Worm (Caenorhabditis elegans) whole organism, L3 larva: ENCODE data around the gene F42D1.4.

Experiments
- ZK546.5 ChIP-seq: sonication (generic microtip); optimal IDR thresholded peaks from 2 replicates; lab custom pipeline; 2017; ENCODE audit warnings: missing biosample characterization, missing genetic modification characterization
- aly-2 ChIP-seq: fragments of 150-350 bp; optimal IDR thresholded peaks from 2 replicates; lab custom pipeline; 2014; ENCODE audit warnings: missing biosample characterization, missing genetic modification characterization
- ama-1 ChIP-seq: fragments of 150-350 bp; optimal IDR thresholded peaks from 2 replicates; lab custom pipeline; 2018
- ceh-28 ChIP-seq: fragments of 150-350 bp; optimal IDR thresholded peaks from 2 replicates; lab custom pipeline; 2014; ENCODE audit warnings: missing biosample characterization, missing genetic modification reagents, missing genetic modification characterization
- ceh-82 ChIP-seq: fragments of 150-350 bp; optimal IDR thresholded peaks from 2 replicates; lab custom pipeline; 2014; ENCODE audit warnings: missing biosample characterization, missing genetic modification characterization
- daf-12 ChIP-seq: fragments of 150-350 bp; optimal IDR thresholded peaks from 2 replicates; lab custom pipeline; 2014; ENCODE audit warnings: missing biosample characterization, missing genetic modification reagents, missing genetic modification characterization
- egl-5 ChIP-seq: fragments of 150-350 bp; optimal IDR thresholded peaks from 2 replicates; lab custom pipeline; 2017; ENCODE audit warnings: missing biosample characterization, missing genetic modification reagents, missing genetic modification characterization, inconsistent platforms
- elt-1 ChIP-seq: fragments of 150-350 bp; optimal IDR thresholded peaks from 2 replicates; lab custom pipeline; 2014; ENCODE audit warnings: missing biosample characterization, missing genetic modification characterization
- elt-2 ChIP-seq: sonication (generic microtip); optimal IDR thresholded peaks from 2 replicates; lab custom pipeline; 2016; ENCODE audit warnings: missing genetic modification reagents, mild to moderate bottlenecking, missing genetic modification characterization, missing compliant biosample characterization
- elt-3 ChIP-seq, 3 experiments: fragments of 150-350 bp in 1 of 3; sonication (generic microtip) in 2 of 3; optimal IDR thresholded peaks; 2 replicates in 2 of 3; 4 replicates in 1 of 3; lab custom pipeline; 2014 to 2017; ENCODE audit warnings: missing biosample characterization in 3 of 3, missing genetic modification characterization in 3 of 3
- fos-1 ChIP-seq: fragments of 150-350 bp; optimal IDR thresholded peaks from 2 replicates; lab custom pipeline; 2014; ENCODE audit warnings: missing biosample characterization, missing genetic modification characterization
- hmg-11 ChIP-seq: sonication (generic microtip); optimal IDR thresholded peaks from 2 replicates; lab custom pipeline; 2016; ENCODE audit warnings: missing genetic modification characterization, missing compliant biosample characterization
- jun-1 ChIP-seq: fragments of 150-350 bp; optimal IDR thresholded peaks from 2 replicates; lab custom pipeline; 2014; ENCODE audit warnings: missing biosample characterization, missing genetic modification reagents, missing genetic modification characterization
- lin-15B ChIP-seq: fragments of 150-350 bp; optimal IDR thresholded peaks from 2 replicates; lab custom pipeline; 2014; ENCODE audit warnings: missing biosample characterization, missing genetic modification characterization
- mdl-1 ChIP-seq: fragments of 150-350 bp; optimal IDR thresholded peaks from 2 replicates; lab custom pipeline; 2014; ENCODE audit warnings: missing biosample characterization, missing genetic modification characterization
- mml-1 ChIP-seq: fragments of 150-350 bp; sonication (generic microtip); optimal IDR thresholded peaks from 3 replicates; lab custom pipeline; 2014; ENCODE audit warnings: missing biosample characterization, missing genetic modification characterization
- nfya-1 ChIP-seq: sonication (generic microtip); optimal IDR thresholded peaks from 2 replicates; lab custom pipeline; 2017; ENCODE audit warnings: missing genetic modification characterization, mild to moderate bottlenecking, missing compliant biosample characterization, antibody characterized with exemption, moderate library complexity; ENCODE audit not compliant: insufficient read depth
- nhr-12 ChIP-seq: fragments of 150-350 bp; optimal IDR thresholded peaks from 2 replicates; lab custom pipeline; 2014; ENCODE audit warnings: missing biosample characterization, missing genetic modification characterization
- nhr-23 ChIP-seq: fragments of 150-350 bp; optimal IDR thresholded peaks from 2 replicates; lab custom pipeline; 2014; ENCODE audit warnings: missing biosample characterization, missing genetic modification reagents, missing genetic modification characterization
- nhr-237 ChIP-seq: fragments of 150-350 bp; optimal IDR thresholded peaks from 2 replicates; lab custom pipeline; 2014; ENCODE audit warnings: missing biosample characterization, missing genetic modification characterization
- nhr-25 ChIP-seq: sonication (generic microtip); optimal IDR thresholded peaks from 2 replicates; lab custom pipeline; 2017; ENCODE audit warnings: missing biosample characterization, missing genetic modification characterization
- nhr-28 ChIP-seq: fragments of 150-350 bp; optimal IDR thresholded peaks from 2 replicates; lab custom pipeline; 2014; ENCODE audit warnings: missing biosample characterization, missing genetic modification characterization
- nhr-43 ChIP-seq: sonication (generic microtip); optimal IDR thresholded peaks from 2 replicates; lab custom pipeline; 2016; ENCODE audit warnings: mild to moderate bottlenecking, missing genetic modification characterization, missing compliant biosample characterization; ENCODE audit not compliant: poor library complexity, severe bottlenecking
- nhr-67 ChIP-seq: fragments of 150-350 bp; optimal IDR thresholded peaks from 2 replicates; lab custom pipeline; 2014; ENCODE audit warnings: missing biosample characterization, missing genetic modification characterization
- nhr-76 ChIP-seq: fragments of 150-350 bp; sonication (generic microtip); optimal IDR thresholded peaks from 5 replicates; lab custom pipeline; 2014; ENCODE audit warnings: missing biosample characterization, missing genetic modification characterization
- nhr-77 ChIP-seq: fragments of 150-350 bp; optimal IDR thresholded peaks from 2 replicates; lab custom pipeline; 2014; ENCODE audit warnings: missing biosample characterization, missing genetic modification characterization
- pha-4 ChIP-seq: fragments of 150-350 bp; optimal IDR thresholded peaks from 2 replicates; lab custom pipeline; 2014; ENCODE audit warnings: missing biosample characterization, missing genetic modification reagents, missing genetic modification characterization
- pqm-1 ChIP-seq: fragments of 150-350 bp; optimal IDR thresholded peaks from 2 replicates; lab custom pipeline; 2017; ENCODE audit warnings: missing biosample characterization, missing genetic modification characterization, inconsistent platforms
- skn-1 ChIP-seq: fragments of 150-350 bp; optimal IDR thresholded peaks from 2 replicates; lab custom pipeline; 2014; ENCODE audit warnings: missing biosample characterization, missing genetic modification characterization
- snpc-4 ChIP-seq: fragments of 150-350 bp; optimal IDR thresholded peaks from 2 replicates; lab custom pipeline; 2014; ENCODE audit warnings: missing biosample characterization, missing genetic modification characterization
- tbx-2 ChIP-seq: sonication (generic microtip); optimal IDR thresholded peaks from 2 replicates; lab custom pipeline; 2016; ENCODE audit warnings: mild to moderate bottlenecking, missing genetic modification characterization, missing compliant biosample characterization
- unc-39 ChIP-seq: sonication (generic microtip); optimal IDR thresholded peaks from 4 replicates; lab custom pipeline; 2017; ENCODE audit warnings: missing biosample characterization, missing genetic modification characterization
- unc-62 ChIP-seq: fragments of 150-350 bp; sonication (generic microtip); optimal IDR thresholded peaks from 4 replicates; lab custom pipeline; 2014; ENCODE audit warnings: missing biosample characterization, missing genetic modification reagents, missing genetic modification characterization
- ztf-11 ChIP-seq: fragments of 150-350 bp; optimal IDR thresholded peaks from 2 replicates; lab custom pipeline; 2014; ENCODE audit warnings: missing biosample characterization, missing genetic modification characterization
- ztf-4 ChIP-seq: fragments of 150-350 bp; optimal IDR thresholded peaks from 2 replicates; lab custom pipeline; 2014; ENCODE audit warnings: missing biosample characterization, missing genetic modification characterization

Gene F42D1.4

DNA sequence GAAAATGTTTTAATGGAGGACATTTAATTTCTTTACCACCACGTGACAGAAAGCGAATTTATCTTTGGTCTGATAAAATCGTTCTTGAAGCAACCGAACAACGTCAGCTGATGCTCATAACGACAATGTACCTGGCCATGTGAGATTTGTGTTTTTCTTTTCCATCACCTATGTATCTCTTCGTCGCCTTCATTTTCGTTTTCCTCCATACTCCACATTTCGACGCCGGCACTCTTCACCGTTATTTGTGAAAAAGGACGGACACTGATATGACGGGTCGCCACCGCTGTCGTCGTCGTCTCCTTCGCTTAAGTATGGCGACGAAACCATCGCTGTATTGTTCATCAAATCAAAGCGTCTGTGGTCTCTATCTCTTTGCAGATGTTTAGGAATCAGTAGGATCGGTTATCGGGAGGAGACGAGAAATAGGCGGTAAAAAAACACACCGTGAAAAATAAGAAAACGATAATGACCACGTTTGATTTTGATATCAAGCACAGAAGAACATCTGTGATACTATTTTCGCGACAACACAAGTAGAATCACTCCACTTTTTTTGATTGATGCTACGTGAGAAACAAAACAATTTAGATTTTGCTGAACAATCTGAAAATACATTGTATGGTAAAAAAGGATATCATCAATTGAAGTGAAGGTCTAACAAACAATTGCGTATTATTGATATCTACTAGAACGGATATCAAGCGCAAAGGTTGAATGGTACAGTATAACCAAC is 20.0 kb upstream of the F42D1.4 start (continued):
- no peak for TF ChIP-seq daf-12
- no peak for TF ChIP-seq nhr-237 (tag; lab: Kevin White, UChicago)
- TF ChIP-seq nhr-28 (tag; lab: Kevin White, UChicago), result no peak
- TF ChIP-seq snpc-4, result no peak
- TF ChIP-seq unc-39 (tag; lab: Kevin White, UChicago), result no peak
- TF ChIP-seq aly-2 (tag; lab: Kevin White, UChicago), result no peak
- TF ChIP-seq nhr-43, result peak; percentile 59
- no peak for TF ChIP-seq lin-15B (tag; lab: Kevin White, UChicago)
- no peak for TF ChIP-seq ZK546.5 (tag; lab: Kevin White, UChicago)
- TF ChIP-seq nhr-12 (tag; lab: Kevin White, UChicago), result no peak
- peak; percentile 66 for TF ChIP-seq nhr-25 (tag; lab: Kevin White, UChicago)
- no peak for TF ChIP-seq mml-1 (tag; lab: Kevin White, UChicago)
- TF ChIP-seq fos-1, result no peak
- TF ChIP-seq nhr-76 (tag; lab: Kevin White, UChicago), result no peak
- TF ChIP-seq ama-1, result no peak
- no peak for TF ChIP-seq hmg-11 (tag; lab: Kevin White, UChicago)
- peak; percentile 15 for TF ChIP-seq nfya-1 (tag; lab: Kevin White, UChicago)
- TF ChIP-seq pqm-1 (tag; lab: Kevin White, UChicago), result no peak
- no peak for TF ChIP-seq nhr-67
- no peak for TF ChIP-seq elt-1 (tag; lab: Kevin White, UChicago)

DNA sequence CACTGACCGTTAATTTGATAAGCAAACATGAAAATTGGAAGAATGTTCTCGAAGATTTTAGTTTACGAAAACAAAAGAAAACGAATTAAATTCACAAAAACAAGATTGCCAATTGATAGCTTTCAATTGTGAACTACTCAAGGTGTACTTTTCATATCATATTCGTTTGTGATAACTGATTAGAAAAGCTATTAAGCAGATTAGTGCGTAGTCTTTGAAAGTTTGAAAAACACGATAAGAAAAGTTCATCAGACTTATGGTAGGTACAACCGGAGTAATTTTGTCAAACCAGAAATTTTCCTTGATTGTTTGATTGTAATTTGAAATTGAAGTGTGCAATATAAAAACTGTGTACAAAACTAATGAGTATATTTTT is 19.5 kb upstream of the F42D1.4 start:
- TF ChIP-seq elt-2 (tag; lab: Kevin White, UChicago) (peak; percentile 72), pqm-1 (tag; lab: Kevin White, UChicago) (peak; percentile 36), nhr-25 (tag; lab: Kevin White, UChicago) (peak; percentile 41), ztf-4 (tag; lab: Kevin White, UChicago) (no peak)
- TF ChIP-seq, all 47 proteins: peak for 3

DNA sequence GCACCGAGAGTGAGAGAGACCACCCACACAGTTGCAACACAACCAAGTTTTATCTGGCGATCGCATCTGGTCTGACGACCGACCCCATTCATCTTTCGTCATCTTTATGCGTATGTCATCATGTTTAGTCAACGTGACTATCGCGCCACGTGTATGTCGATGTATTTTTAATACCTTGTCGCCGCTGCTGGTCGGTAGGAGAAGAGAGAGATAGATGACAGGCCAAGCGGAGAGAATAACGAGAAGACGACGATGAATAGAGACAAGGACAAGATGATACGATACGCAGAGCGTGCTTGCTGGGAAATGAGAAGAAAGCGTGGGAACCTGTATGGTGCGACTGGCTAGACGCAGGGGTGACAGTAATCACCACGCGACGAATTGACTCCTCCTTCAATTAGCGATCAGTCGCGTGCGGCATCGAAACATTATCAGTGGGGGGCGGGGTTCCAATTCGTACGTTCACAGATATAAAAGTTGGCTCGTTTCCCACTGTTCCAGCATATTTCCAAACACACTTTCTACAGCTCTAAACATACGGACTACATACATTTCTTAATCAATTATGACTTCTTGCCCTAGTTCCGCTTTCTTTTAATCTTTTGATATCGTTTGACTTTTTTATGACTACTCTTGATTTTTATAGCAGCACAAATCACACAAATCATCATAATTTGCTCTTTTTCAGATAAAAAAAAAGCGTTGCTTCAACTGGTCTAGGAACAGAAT is 16.6 kb upstream of the F42D1.4 start, which contains the start of gene tatn-1:
TSS of gene tatn-1 (plus strand) at position 689 of the 729 bp plus-strand sequence.
- TF ChIP-seq nhr-43, result peak; percentile 97
- peak; percentile 43 for TF ChIP-seq unc-62
- no peak for TF ChIP-seq nhr-237 (tag; lab: Kevin White, UChicago)
- peak; percentile 93 for TF ChIP-seq mdl-1 (tag; lab: Kevin White, UChicago)
- TF ChIP-seq ceh-82 (tag; lab: Kevin White, UChicago), result no peak
- TF ChIP-seq nfya-1 (tag; lab: Kevin White, UChicago), result peak; percentile 16
- TF ChIP-seq skn-1 (tag; lab: Kevin White, UChicago), result peak; percentile 53
- peak; percentile 98 for TF ChIP-seq nhr-25 (tag; lab: Kevin White, UChicago)
- TF ChIP-seq nhr-76 (tag; lab: Kevin White, UChicago), result no peak
- TF ChIP-seq ceh-28 (tag; lab: Kevin White, UChicago), result peak; percentile 21
- TF ChIP-seq nhr-67, result no peak
- TF ChIP-seq nhr-77 (tag; lab: Kevin White, UChicago), result peak; percentile 9
- TF ChIP-seq egl-5 (tag; lab: Kevin White, UChicago), result peak; percentile 16
- peak; percentile 83 for TF ChIP-seq jun-1 (tag; lab: Kevin White, UChicago)
- TF ChIP-seq pqm-1 (tag; lab: Kevin White, UChicago), result peak; percentile 69
- peak; percentile 98 for TF ChIP-seq elt-2 (tag; lab: Kevin White, UChicago)
- peak; percentile 82 for TF ChIP-seq tbx-2 (tag; lab: Kevin White, UChicago)
- TF ChIP-seq aly-2 (tag; lab: Kevin White, UChicago), result no peak
- peak; percentile 98 for TF ChIP-seq nhr-23 (tag; lab: Kevin White, UChicago)
- TF ChIP-seq elt-1 (tag; lab: Kevin White, UChicago), result peak; percentile 97
- peak in 1 of 3 experiments; percentile 66 for TF ChIP-seq elt-3 (tag; optimal IDR thresholded peaks at IDR 0.05; lab: Kevin White, UChicago)
- no peak for TF ChIP-seq pha-4 (tag; lab: Kevin White, UChicago)
- no peak for TF ChIP-seq ztf-11 (tag; lab: Kevin White, UChicago)
